Worm (Caenorhabditis elegans): ENCODE results near the gene T01G5.6.
A peak's percentile ranks its signal among the peaks of the same experiment; 100 is the strongest.

T01G5.6 gene

ce11 chrV:15071015-15071810 is 42.7 kb downstream of the T01G5.6 start, which contains the start of gene unc-76 (continued):
- TF ChIP-seq ceh-8 (GFP tag; optimal IDR thresholded peaks at IDR 0.05) = peak; percentile 58
- peak; percentile 58 to 76 for TF ChIP-seq egl-27 (tag; optimal IDR thresholded peaks at IDR 0.05)
- TF ChIP-seq ets-5 (GFP tag; IDR thresholded peaks at IDR 0.05) = no peak
- TF ChIP-seq nhr-20 (tag; optimal IDR thresholded peaks at IDR 0.05) = peak; percentile 81
- TF ChIP-seq ama-1 (optimal IDR thresholded peaks at IDR 0.05) = no peak
- TF ChIP-seq pag-3 (tag; optimal IDR thresholded peaks at IDR 0.05; ENCODE audit: borderline replicate concordance, insufficient read depth) = no peak
- TF ChIP-seq sup-37 (GFP tag; optimal IDR thresholded peaks at IDR 0.05) = no peak
- TF ChIP-seq ceh-82 (tag; optimal IDR thresholded peaks at IDR 0.05) = peak; percentile 49 to 84 (median 70)
- TF ChIP-seq efl-1 (optimal IDR thresholded peaks at IDR 0.05) = peak; percentile 76 to 80
- TF ChIP-seq efl-1 (GFP tag; optimal IDR thresholded peaks at IDR 0.05 in 1 of 2) = peak; percentile 52 to 94
- peak; percentile 38 to 70 for TF ChIP-seq lin-35 (GFP tag; optimal IDR thresholded peaks at IDR 0.05)
- TF ChIP-seq lir-3 (tag; optimal IDR thresholded peaks at IDR 0.05; ENCODE audit: poor library complexity) = peak; percentile 81
- peak; percentile 55 for TF ChIP-seq mef-2 (tag; optimal IDR thresholded peaks at IDR 0.05)
- peak; percentile 94 for TF ChIP-seq nhr-71 (tag; optimal IDR thresholded peaks at IDR 0.05)
- TF ChIP-seq xbp-1 (tag; optimal IDR thresholded peaks at IDR 0.05) = peak; percentile 80
- peak; percentile 71 for TF ChIP-seq nhr-77 (tag; optimal IDR thresholded peaks at IDR 0.05)
- TF ChIP-seq unc-30 (tag; optimal IDR thresholded peaks at IDR 0.05) = no peak
- TF ChIP-seq nhr-19 (GFP tag; conservative IDR thresholded peaks at IDR 0.05) = peak; percentile 81
- TF ChIP-seq nhr-47 (tag; optimal IDR thresholded peaks at IDR 0.05) = peak; percentile 88
- peak; percentile 91 for TF ChIP-seq tbx-2 (tag; optimal IDR thresholded peaks at IDR 0.05)
- TF ChIP-seq ces-1 (GFP tag; optimal IDR thresholded peaks at IDR 0.05) = no peak
- TF ChIP-seq ceh-90 (tag; optimal IDR thresholded peaks at IDR 0.05) = no peak
- TF ChIP-seq lin-39 (tag; optimal IDR thresholded peaks at IDR 0.05) = peak; percentile 63
- TF ChIP-seq sptf-1 (tag; optimal IDR thresholded peaks at IDR 0.05) = no peak
- peak; percentile 13 for TF ChIP-seq nhr-90 (tag; optimal IDR thresholded peaks at IDR 0.05; ENCODE audit: poor library complexity)
- no peak for TF ChIP-seq nhr-84 (tag; optimal IDR thresholded peaks at IDR 0.05)
- peak; percentile 19 for TF ChIP-seq unc-130 (tag; optimal IDR thresholded peaks at IDR 0.05)
- no peak for TF ChIP-seq Y116A8C.19 (tag; optimal IDR thresholded peaks at IDR 0.05; ENCODE audit: borderline replicate concordance)
- TF ChIP-seq elt-2 (tag; optimal IDR thresholded peaks at IDR 0.05) = no peak
- TF ChIP-seq snu-23 (GFP tag; optimal IDR thresholded peaks at IDR 0.05) = peak; percentile 90
- peak; percentile 99 for TF ChIP-seq lin-14 (GFP tag; optimal IDR thresholded peaks at IDR 0.05)
- peak; percentile 41 for TF ChIP-seq aly-2 (tag; optimal IDR thresholded peaks at IDR 0.05)
- TF ChIP-seq nhr-28 (tag; optimal IDR thresholded peaks at IDR 0.05) = no peak
- TF ChIP-seq nhr-11 (tag; optimal IDR thresholded peaks at IDR 0.05) = peak; percentile 63
- no peak for TF ChIP-seq egl-13 (tag; optimal IDR thresholded peaks at IDR 0.05)
- no peak for TF ChIP-seq vab-15 (tag; optimal IDR thresholded peaks at IDR 0.05)
- no peak for TF ChIP-seq C34B4.2 (tag; optimal IDR thresholded peaks at IDR 0.05)
- no peak for TF ChIP-seq ceh-63 (GFP tag; optimal IDR thresholded peaks at IDR 0.05)
- TF ChIP-seq hlh-4 (tag; optimal IDR thresholded peaks at IDR 0.05) = no peak
- TF ChIP-seq hpl-2 (GFP tag; optimal IDR thresholded peaks at IDR 0.05) = no peak
- peak; percentile 56 for TF ChIP-seq fkh-10 (GFP tag; optimal IDR thresholded peaks at IDR 0.05)

- TF ChIP-seq swsn-7 (tag; optimal IDR thresholded peaks at IDR 0.05) (no peak), F16B12.6 (tag; optimal IDR thresholded peaks at IDR 0.05) (no peak), nhr-19 (GFP tag; conservative IDR thresholded peaks at IDR 0.05) (no peak), fkh-4 (tag; optimal IDR thresholded peaks at IDR 0.05; ENCODE audit: borderline replicate concordance) (no peak), lin-14 (GFP tag; optimal IDR thresholded peaks at IDR 0.05) (peak; percentile 3), skn-1 (tag; optimal IDR thresholded peaks at IDR 0.05) (no peak), lsy-2 (tag; optimal IDR thresholded peaks at IDR 0.05) (peak in 1 of 2 experiments; percentile 73), nhr-12 (tag; optimal IDR thresholded peaks at IDR 0.05) (no peak)
Observed at ce11 chrV:15069435-15069985, 44.4 kb downstream of the T01G5.6 start.

All from whole organism, L1 larva.